Fruit fly (Drosophila melanogaster) whole organism, embryonic: ENCODE measurements around the gene MYPT-75D.

Source experiments
- Atf-2 ChIP-seq: fragments of 200-800 bp; sonication (Bioruptor generic); optimal IDR thresholded peaks from 2 replicates; lab custom pipeline; 2016; ENCODE audit warnings: missing biosample characterization, missing genetic modification characterization
- BEAF-32 ChIP-seq: fragments of 200-800 bp; sonication (Bioruptor generic); optimal IDR thresholded peaks from 3 replicates; lab custom pipeline; 2017; ENCODE audit warnings: missing biosample characterization, missing genetic modification characterization, mild to moderate bottlenecking, moderate library complexity, missing genetic modification reagents
- BtbVII ChIP-seq: fragments of 200-800 bp; sonication (Bioruptor generic); optimal IDR thresholded peaks from 3 replicates; lab custom pipeline; 2017; ENCODE audit warnings: missing biosample characterization, mild to moderate bottlenecking, missing genetic modification characterization
- CG10366 ChIP-seq: fragments of 200-800 bp; sonication (Bioruptor generic); IDR thresholded peaks from 2 replicates; pipeline ENCODE4 v1.3.6; 2022; ENCODE audit warnings: missing biosample characterization, missing genetic modification characterization
- CG12071 ChIP-seq: fragments of 200-800 bp; sonication (Bioruptor generic); optimal IDR thresholded peaks from 3 replicates; lab custom pipeline; 2018; ENCODE audit warnings: missing biosample characterization, mild to moderate bottlenecking, missing genetic modification characterization
- CG13624 ChIP-seq: fragments of 200-800 bp; sonication (Bioruptor generic); optimal IDR thresholded peaks from 2 replicates; lab custom pipeline; 2016; ENCODE audit warnings: missing biosample characterization, missing genetic modification characterization
- CG13775 ChIP-seq: fragments of 200-800 bp; sonication (Bioruptor generic); optimal IDR thresholded peaks from 3 replicates; lab custom pipeline; 2017; ENCODE audit warnings: missing biosample characterization, mild to moderate bottlenecking, missing genetic modification characterization
- CG1647 ChIP-seq: fragments of 200-800 bp; sonication (Bioruptor generic); optimal IDR thresholded peaks from 3 replicates; lab custom pipeline; 2016; ENCODE audit warnings: missing biosample characterization, missing genetic modification characterization
- CG17912 ChIP-seq: fragments of 200-800 bp; sonication (Bioruptor generic); optimal IDR thresholded peaks from 2 replicates; lab custom pipeline; 2018; ENCODE audit warnings: missing biosample characterization, mild to moderate bottlenecking, missing genetic modification characterization
- CG31441 ChIP-seq: fragments of 200-800 bp; sonication (Bioruptor generic); IDR thresholded peaks from 2 replicates; pipeline ENCODE4 v1.3.6; 2022; ENCODE audit warnings: missing biosample characterization, missing genetic modification characterization
- CG3281 ChIP-seq: fragments of 200-800 bp; sonication (Bioruptor generic); optimal IDR thresholded peaks from 3 replicates; lab custom pipeline; 2017; ENCODE audit warnings: missing biosample characterization, mild to moderate bottlenecking, missing genetic modification characterization
- CG3995 ChIP-seq: fragments of 200-800 bp; sonication (Bioruptor generic); optimal IDR thresholded peaks from 3 replicates; lab custom pipeline; 2016; ENCODE audit warnings: missing biosample characterization, missing genetic modification characterization
- CG4282 ChIP-seq: fragments of 200-800 bp; sonication (Bioruptor generic); optimal IDR thresholded peaks from 2 replicates; lab custom pipeline; 2016; ENCODE audit warnings: missing biosample characterization, missing genetic modification characterization
- CG4820 ChIP-seq: fragments of 200-800 bp; sonication (Bioruptor generic); optimal IDR thresholded peaks from 3 replicates; lab custom pipeline; 2016; ENCODE audit warnings: missing biosample characterization, missing genetic modification characterization
- CG5953 ChIP-seq: fragments of 200-800 bp; sonication (Bioruptor generic); IDR thresholded peaks from 2 replicates; pipeline ENCODE4 v1.3.6; 2022; ENCODE audit warnings: missing biosample characterization, missing genetic modification characterization
- CG7372 ChIP-seq: fragments of 200-800 bp; sonication (Bioruptor generic); IDR thresholded peaks from 2 replicates; pipeline ENCODE4 v1.3.6; 2022; ENCODE audit warnings: missing biosample characterization, missing genetic modification characterization
- CG9817 ChIP-seq: fragments of 200-800 bp; sonication (Bioruptor generic); optimal IDR thresholded peaks from 2 replicates; lab custom pipeline; 2018; ENCODE audit warnings: missing biosample characterization, mild to moderate bottlenecking, missing genetic modification characterization, moderate library complexity
- Chrac-16 ChIP-seq: fragments of 200-800 bp; sonication (Bioruptor generic); optimal IDR thresholded peaks from 3 replicates; lab custom pipeline; 2016; ENCODE audit warnings: missing biosample characterization, missing genetic modification characterization
- CoRest ChIP-seq: fragments of 200-800 bp; sonication (Bioruptor generic); optimal IDR thresholded peaks from 3 replicates; lab custom pipeline; 2018; ENCODE audit warnings: missing biosample characterization, mild to moderate bottlenecking, missing genetic modification characterization, moderate library complexity
- E2f2 ChIP-seq: fragments of 200-800 bp; sonication (Bioruptor generic); IDR thresholded peaks from 2 replicates; pipeline ENCODE4 v1.3.6; 2022; ENCODE audit warnings: missing biosample characterization, missing genetic modification characterization
- Jarid2 ChIP-seq: fragments of 200-800 bp; sonication (Bioruptor generic); optimal IDR thresholded peaks from 3 replicates; lab custom pipeline; 2017; ENCODE audit warnings: mild to moderate bottlenecking, missing biosample characterization, missing genetic modification reagents, missing genetic modification characterization
- Med ChIP-seq: fragments of 200-800 bp; sonication (Bioruptor generic); peaks from one replicate; lab custom pipeline; 2016; ENCODE audit warnings: missing biosample characterization, missing genetic modification characterization, mild to moderate bottlenecking, inconsistent platforms, moderate library complexity
- Oli ChIP-seq: fragments of 200-800 bp; sonication (Bioruptor generic); optimal IDR thresholded peaks from 2 replicates; lab custom pipeline; 2018; ENCODE audit warnings: missing biosample characterization, mild to moderate bottlenecking, missing genetic modification characterization, moderate library complexity
- Sry-β ChIP-seq: fragments of 200-800 bp; sonication (Bioruptor generic); optimal IDR thresholded peaks from 2 replicates; lab custom pipeline; 2018; ENCODE audit warnings: missing biosample characterization, mild to moderate bottlenecking, missing genetic modification characterization, moderate library complexity
- abd-A ChIP-seq: fragments of 200-800 bp; sonication (Bioruptor generic); optimal IDR thresholded peaks from 3 replicates; lab custom pipeline; 2019; ENCODE audit warnings: missing biosample characterization, mild to moderate bottlenecking, missing genetic modification characterization, moderate library complexity
- ash1 ChIP-seq: fragments of 200-800 bp; sonication (Bioruptor generic); optimal IDR thresholded peaks from 2 replicates; lab custom pipeline; 2018; ENCODE audit warnings: missing biosample characterization, mild to moderate bottlenecking, missing genetic modification characterization
- ato ChIP-seq: fragments of 200-800 bp; sonication (Bioruptor generic); IDR thresholded peaks from 2 replicates; pipeline ENCODE4 v1.3.6; 2022; ENCODE audit warnings: missing biosample characterization, missing genetic modification characterization; ENCODE audit not compliant: partially characterized antibody
- bcd ChIP-seq: fragments of 200-800 bp; sonication (Bioruptor generic); optimal IDR thresholded peaks from 2 replicates; lab custom pipeline; 2017; ENCODE audit warnings: missing biosample characterization, mild to moderate bottlenecking, missing genetic modification characterization
- bsh ChIP-seq, 2 experiments: fragments of 200-800 bp; sonication (Bioruptor generic); optimal IDR thresholded peaks; 2 replicates each; lab custom pipeline; 2017 to 2018; ENCODE audit warnings: mild to moderate bottlenecking in 2 of 2, missing biosample characterization in 2 of 2, missing genetic modification characterization in 2 of 2, moderate library complexity in 1 of 2
- caup ChIP-seq: fragments of 200-800 bp; sonication (Bioruptor generic); optimal IDR thresholded peaks from 3 replicates; lab custom pipeline; 2017; ENCODE audit warnings: missing biosample characterization, mild to moderate bottlenecking, missing genetic modification characterization, moderate library complexity; ENCODE audit not compliant: severe bottlenecking
- corto ChIP-seq: fragments of 200-800 bp; sonication (Bioruptor generic); optimal IDR thresholded peaks from 2 replicates; lab custom pipeline; 2016; ENCODE audit warnings: missing biosample characterization, mild to moderate bottlenecking, missing genetic modification characterization, moderate library complexity
- fd3F ChIP-seq: fragments of 200-800 bp; sonication (Bioruptor generic); optimal IDR thresholded peaks from 2 replicates; lab custom pipeline; 2018; ENCODE audit warnings: missing biosample characterization, mild to moderate bottlenecking, missing genetic modification characterization, moderate library complexity
- fd64A ChIP-seq: fragments of 200-800 bp; sonication (Bioruptor generic); optimal IDR thresholded peaks from 3 replicates; lab custom pipeline; 2018; ENCODE audit warnings: missing biosample characterization, mild to moderate bottlenecking, missing genetic modification characterization
- ftz-f1 ChIP-seq: fragments of 200-800 bp; sonication (Bioruptor generic); optimal IDR thresholded peaks from 2 replicates; lab custom pipeline; 2016; ENCODE audit warnings: missing biosample characterization, missing genetic modification characterization
- gcm2 ChIP-seq: fragments of 200-800 bp; sonication (Bioruptor generic); optimal IDR thresholded peaks from 2 replicates; lab custom pipeline; 2016; ENCODE audit warnings: missing biosample characterization, missing genetic modification characterization
- her ChIP-seq: fragments of 200-800 bp; sonication (Bioruptor generic); optimal IDR thresholded peaks from 2 replicates; lab custom pipeline; 2016; ENCODE audit warnings: missing biosample characterization, missing genetic modification characterization
- lbe ChIP-seq: fragments of 200-800 bp; sonication (Bioruptor generic); optimal IDR thresholded peaks from 2 replicates; lab custom pipeline; 2016; ENCODE audit warnings: missing biosample characterization, mild to moderate bottlenecking, missing genetic modification characterization
- luna ChIP-seq: fragments of 200-800 bp; sonication (Bioruptor generic); optimal IDR thresholded peaks from 2 replicates; lab custom pipeline; 2016; ENCODE audit warnings: missing biosample characterization, missing genetic modification characterization
- mam ChIP-seq: fragments of 200-800 bp; sonication (Bioruptor generic); optimal IDR thresholded peaks from 3 replicates; lab custom pipeline; 2016; ENCODE audit warnings: missing biosample characterization, missing genetic modification characterization
- odd ChIP-seq: fragments of 200-800 bp; sonication (Bioruptor generic); optimal IDR thresholded peaks from 2 replicates; lab custom pipeline; 2017; ENCODE audit warnings: missing biosample characterization, mild to moderate bottlenecking, missing genetic modification characterization
- pita ChIP-seq: fragments of 200-800 bp; sonication (Bioruptor generic); optimal IDR thresholded peaks from 2 replicates; lab custom pipeline; 2017; ENCODE audit warnings: missing biosample characterization, mild to moderate bottlenecking, missing genetic modification characterization
- ro ChIP-seq: fragments of 200-800 bp; sonication (Bioruptor generic); IDR thresholded peaks from 2 replicates; pipeline ENCODE4 v1.3.6; 2022; ENCODE audit warnings: missing biosample characterization, missing genetic modification characterization
- schlank ChIP-seq: fragments of 200-800 bp; sonication (Bioruptor generic); optimal IDR thresholded peaks from 2 replicates; lab custom pipeline; 2018; ENCODE audit warnings: missing biosample characterization, mild to moderate bottlenecking, missing genetic modification characterization
- sd ChIP-seq: fragments of 200-800 bp; sonication (Bioruptor generic); optimal IDR thresholded peaks from 3 replicates; lab custom pipeline; 2018; ENCODE audit warnings: missing biosample characterization, mild to moderate bottlenecking, missing genetic modification characterization, moderate library complexity
- sens ChIP-seq: fragments of 200-800 bp; sonication (Bioruptor generic); peaks from one replicate; lab custom pipeline; 2016; ENCODE audit warnings: missing biosample characterization, missing genetic modification characterization
- trh ChIP-seq: fragments of 200-800 bp; sonication (Bioruptor generic); optimal IDR thresholded peaks from 2 replicates; lab custom pipeline; 2016; ENCODE audit warnings: missing biosample characterization, missing genetic modification characterization
- tup ChIP-seq: fragments of 200-800 bp; sonication (Bioruptor generic); optimal IDR thresholded peaks from 2 replicates; lab custom pipeline; 2016; ENCODE audit warnings: missing biosample characterization, mild to moderate bottlenecking, missing genetic modification characterization, moderate library complexity
- usp ChIP-seq: fragments of >200 bp; optimal IDR thresholded peaks from 2 replicates; lab custom pipeline; 2017; ENCODE audit warnings: missing biosample characterization, missing genetic modification characterization
- vfl ChIP-seq: fragments of 200-800 bp; sonication (Bioruptor generic); optimal IDR thresholded peaks from 2 replicates; lab custom pipeline; 2016; ENCODE audit warnings: missing biosample characterization, missing genetic modification characterization
- zen ChIP-seq: fragments of 200-800 bp; sonication (Bioruptor generic); optimal IDR thresholded peaks from 3 replicates; lab custom pipeline; 2018; ENCODE audit warnings: missing biosample characterization, mild to moderate bottlenecking, missing genetic modification characterization, moderate library complexity

Gene MYPT-75D

DNA sequence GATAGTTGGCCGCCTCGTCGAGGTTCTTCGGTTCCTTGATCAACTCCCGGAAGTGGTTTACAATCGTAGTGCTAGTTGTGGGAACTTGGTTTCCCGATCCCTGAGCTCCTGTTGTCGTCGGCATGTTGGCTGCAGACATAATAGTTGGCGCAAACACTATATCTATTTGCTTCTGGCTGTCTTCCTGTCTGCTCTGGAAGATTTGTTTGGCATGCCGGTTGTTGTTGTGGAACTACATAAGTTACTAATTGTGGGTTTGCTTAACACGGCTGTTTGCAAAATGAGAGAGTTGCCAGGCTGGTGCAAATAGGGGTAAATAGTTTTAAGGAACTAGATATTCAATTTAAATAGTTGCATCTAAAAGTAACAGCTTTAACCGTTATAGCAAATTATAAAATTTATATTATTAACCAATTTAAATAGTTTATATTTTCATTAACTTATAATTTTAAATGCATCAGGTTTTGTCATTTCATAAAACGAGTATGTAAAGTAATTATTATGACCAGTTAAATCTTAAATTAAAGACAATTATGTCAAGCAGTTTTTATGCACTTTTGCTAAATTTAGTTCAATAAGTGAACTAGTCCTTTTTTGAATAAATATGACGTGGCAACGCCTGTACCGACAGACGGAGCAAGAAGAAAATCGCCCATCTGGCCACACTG, 55.9 kb downstream of the MYPT-75D start, which contains the start of the genes Sgf11 and CG32202 (continued):
- peak; percentile 20 for TF ChIP-seq Sry-β
- TF ChIP-seq corto: no peak
- TF ChIP-seq CG31441 (GFP tag; lab: Robert Waterston, UW): peak; percentile 76
- TF ChIP-seq CG13775: peak; percentile 70
- TF ChIP-seq Med: peak; percentile 71
- TF ChIP-seq ash1 (GFP tag; lab: Kevin White, UChicago): no peak
- TF ChIP-seq Chrac-16 (GFP tag; lab: Kevin White, UChicago): peak; percentile 40
- TF ChIP-seq CG3995 (GFP tag; lab: Kevin White, UChicago): peak; percentile 70
- no peak for TF ChIP-seq CG12071
- TF ChIP-seq lbe (GFP tag; lab: Kevin White, UChicago): no peak
- TF ChIP-seq zen (tag; lab: Kevin White, UChicago): peak; percentile 51
- TF ChIP-seq gcm2: no peak
- TF ChIP-seq sd (tag; lab: Kevin White, UChicago): no peak
- TF ChIP-seq sens (GFP tag; lab: Kevin White, UChicago): peak; percentile 76
- peak; percentile 86 for TF ChIP-seq CoRest (tag; lab: Kevin White, UChicago)
- TF ChIP-seq luna (GFP tag; lab: Kevin White, UChicago): no peak
- TF ChIP-seq CG4282 (GFP tag; lab: Kevin White, UChicago): no peak
- TF ChIP-seq tup (GFP tag; lab: Kevin White, UChicago): no peak
- TF ChIP-seq CG13624 (GFP tag; lab: Kevin White, UChicago): no peak
- peak; percentile 42 for TF ChIP-seq caup (GFP tag; lab: Kevin White, UChicago)
- TF ChIP-seq CG3281: peak; percentile 15
- peak in 1 of 2 experiments; percentile 63 for TF ChIP-seq bsh (GFP tag; optimal IDR thresholded peaks at IDR 0.05; lab: Kevin White, UChicago)
- peak; percentile 7 for TF ChIP-seq CG4820 (GFP tag; lab: Kevin White, UChicago)
- no peak for TF ChIP-seq her (GFP tag; lab: Kevin White, UChicago)
- TF ChIP-seq schlank (tag; lab: Kevin White, UChicago): no peak
- TF ChIP-seq pita: no peak
- no peak for TF ChIP-seq Jarid2 (GFP tag; lab: Kevin White, UChicago)
- TF ChIP-seq trh (GFP tag; lab: Kevin White, UChicago): peak; percentile 25
- TF ChIP-seq ftz-f1 (GFP tag; lab: Kevin White, UChicago): no peak
- TF ChIP-seq vfl (GFP tag; lab: Kevin White, UChicago): no peak
- no peak for TF ChIP-seq E2f2
- no peak for TF ChIP-seq CG17912 (GFP tag; lab: Kevin White, UChicago)
- peak; percentile 28 for TF ChIP-seq odd (GFP tag; lab: Kevin White, UChicago)
- no peak for TF ChIP-seq ato (GFP tag; lab: Robert Waterston, UW)
- peak; percentile 45; the same call in 1 of the 2 replicates for TF ChIP-seq CG10366 (GFP tag; lab: Robert Waterston, UW)
- no peak for TF ChIP-seq usp (GFP tag; lab: Kevin White, UChicago)
- peak; percentile 34 for TF ChIP-seq BEAF-32 (GFP tag; lab: Kevin White, UChicago)
- TF ChIP-seq CG5953 (GFP tag; lab: Robert Waterston, UW): no peak
- TF ChIP-seq mam: peak; percentile 35
- TF ChIP-seq CG9817 (tag; lab: Kevin White, UChicago): peak; percentile 47
- no peak for TF ChIP-seq Atf-2 (GFP tag; lab: Kevin White, UChicago)
- TF ChIP-seq abd-A: no peak
- no peak for TF ChIP-seq ro (GFP tag; lab: Robert Waterston, UW)
- no peak for TF ChIP-seq BtbVII (GFP tag; lab: Kevin White, UChicago)
- TF ChIP-seq CG1647: no peak
- TF ChIP-seq fd3F: peak; percentile 53
- TF ChIP-seq CG7372 (GFP tag; lab: Robert Waterston, UW): peak; percentile 42; the same call in 1 of the 2 replicates
- peak; percentile 55 for TF ChIP-seq Oli (tag; lab: Kevin White, UChicago)
- TF ChIP-seq fd64A (GFP tag; lab: Kevin White, UChicago): no peak
- TF ChIP-seq bcd (GFP tag; lab: Kevin White, UChicago): peak; percentile 55
